Worm (Caenorhabditis elegans) whole organism, young adult: Measurements from ENCODE around the gene T01G6.10.
A peak's percentile ranks its signal among the peaks of the same experiment; 100 is the strongest.

Experiments used
- B0261.1 ChIP-seq: sonication (generic microtip); optimal IDR thresholded peaks from 2 replicates; lab custom pipeline; 2016; ENCODE audit warnings: mild to moderate bottlenecking, missing genetic modification characterization, moderate library complexity, missing compliant biosample characterization
- F10E7.11 ChIP-seq: sonication (generic microtip); optimal IDR thresholded peaks from 2 replicates; lab custom pipeline; 2017; ENCODE audit warnings: mild to moderate bottlenecking, missing genetic modification characterization, moderate library complexity, missing compliant biosample characterization
- F49E8.2 ChIP-seq: sonication (generic microtip); optimal IDR thresholded peaks from 3 replicates; lab custom pipeline; 2017; ENCODE audit warnings: missing genetic modification characterization, mild to moderate bottlenecking, missing compliant biosample characterization, antibody characterized with exemption, moderate library complexity; ENCODE audit not compliant: insufficient read depth
- F52B5.7 ChIP-seq: sonication (generic microtip); optimal IDR thresholded peaks from 2 replicates; lab custom pipeline; 2016; ENCODE audit warnings: mild to moderate bottlenecking, missing genetic modification characterization, missing compliant biosample characterization
- F57C9.4 ChIP-seq: sonication (generic microtip); optimal IDR thresholded peaks from 2 replicates; lab custom pipeline; 2017; ENCODE audit warnings: mild to moderate bottlenecking, missing genetic modification characterization, missing compliant biosample characterization
- ZK185.1 ChIP-seq: sonication (generic microtip); optimal IDR thresholded peaks from 2 replicates; lab custom pipeline; 2016; ENCODE audit warnings: mild to moderate bottlenecking, missing genetic modification characterization, missing compliant biosample characterization; ENCODE audit not compliant: poor library complexity, severe bottlenecking
- atf-7 ChIP-seq: sonication (generic microtip); optimal IDR thresholded peaks from 2 replicates; lab custom pipeline; 2017; ENCODE audit warnings: mild to moderate bottlenecking, missing genetic modification characterization, missing compliant biosample characterization
- attf-3 ChIP-seq: fragments of 200-800 bp; sonication (Bioruptor generic); conservative IDR thresholded peaks from 2 replicates; pipeline ENCODE4 v1.3.6; 2022; ENCODE audit warnings: missing genetic modification reagents, missing genetic modification characterization, missing compliant biosample characterization
- attf-5 ChIP-seq: fragments of 200-800 bp; sonication (Bioruptor generic); optimal IDR thresholded peaks from 2 replicates; lab custom pipeline; 2018; ENCODE audit warnings: mild to moderate bottlenecking, missing genetic modification characterization, missing compliant biosample characterization
- bed-1 ChIP-seq: fragments of 200-800 bp; sonication (Bioruptor generic); IDR thresholded peaks from 2 replicates; pipeline ENCODE4 v1.3.6; 2022; ENCODE audit warnings: missing genetic modification reagents, missing genetic modification characterization, missing compliant biosample characterization
- bed-2 ChIP-seq: fragments of 200-800 bp; sonication (Bioruptor generic); IDR thresholded peaks from 2 replicates; pipeline ENCODE4 v1.3.6; 2022; ENCODE audit warnings: missing genetic modification reagents, missing genetic modification characterization, missing compliant biosample characterization
- cebp-1 ChIP-seq, 2 experiments: fragments of 200-800 bp in 1 of 2; sonication (Bioruptor generic) in 1 of 2; sonication (generic microtip) in 1 of 2; IDR thresholded peaks in 1 of 2; optimal IDR thresholded peaks in 1 of 2; 2 replicates each; pipeline versions ENCODE4 v1.3.6 to Lab custom; 2017 to 2022; ENCODE audit warnings: missing compliant biosample characterization in 2 of 2, missing genetic modification characterization in 2 of 2, mild to moderate bottlenecking in 1 of 2, missing genetic modification reagents in 1 of 2, moderate library complexity in 1 of 2
- cebp-2 ChIP-seq: fragments of 200-800 bp; sonication (Bioruptor generic); IDR thresholded peaks from 2 replicates; pipeline ENCODE4 v1.3.6; 2022; ENCODE audit warnings: missing genetic modification characterization, missing compliant biosample characterization
- ceh-40 ChIP-seq: fragments of 200-800 bp; sonication (Bioruptor generic); IDR thresholded peaks from 2 replicates; pipeline ENCODE4 v1.3.6; 2022; ENCODE audit warnings: missing genetic modification characterization, missing compliant biosample characterization
- dox-1 ChIP-seq: fragments of 200-800 bp; sonication (Bioruptor generic); IDR thresholded peaks from 2 replicates; pipeline ENCODE4 v1.3.6; 2022; ENCODE audit warnings: missing genetic modification reagents, missing genetic modification characterization, missing compliant biosample characterization
- egrh-3 ChIP-seq: fragments of 200-800 bp; sonication (Bioruptor generic); IDR thresholded peaks from 2 replicates; pipeline ENCODE4 v1.3.6; 2022; ENCODE audit warnings: missing genetic modification reagents, missing genetic modification characterization, missing compliant biosample characterization
- fkh-3 ChIP-seq: sonication (generic microtip); optimal IDR thresholded peaks from 2 replicates; lab custom pipeline; 2016; ENCODE audit warnings: mild to moderate bottlenecking, missing genetic modification characterization, missing compliant biosample characterization
- hlh-26 ChIP-seq: fragments of 200-800 bp; sonication (Bioruptor generic); conservative IDR thresholded peaks from 2 replicates; pipeline ENCODE4 v1.3.6; 2022; ENCODE audit warnings: missing genetic modification reagents, missing genetic modification characterization, missing compliant biosample characterization
- hmg-1.2 ChIP-seq: fragments of 200-800 bp; sonication (Bioruptor generic); IDR thresholded peaks from 2 replicates; pipeline ENCODE4 v1.3.6; 2022; ENCODE audit warnings: missing genetic modification reagents, missing genetic modification characterization, missing compliant biosample characterization
- hmg-20 ChIP-seq: fragments of 200-800 bp; sonication (Bioruptor generic); IDR thresholded peaks from 2 replicates; pipeline ENCODE4 v1.3.6; 2022; ENCODE audit warnings: missing genetic modification reagents, missing genetic modification characterization, missing compliant biosample characterization
- hsf-1 ChIP-seq: fragments of 200-800 bp; sonication (Bioruptor generic); IDR thresholded peaks from 2 replicates; pipeline ENCODE4 v1.3.6; 2022; ENCODE audit warnings: missing genetic modification reagents, missing genetic modification characterization, missing compliant biosample characterization
- lag-1 ChIP-seq: fragments of 200-800 bp; sonication (Bioruptor generic); IDR thresholded peaks from 2 replicates; pipeline ENCODE4 v1.3.6; 2022; ENCODE audit warnings: missing genetic modification reagents, missing genetic modification characterization, missing compliant biosample characterization
- lin-40 ChIP-seq: sonication (generic microtip); optimal IDR thresholded peaks from 2 replicates; lab custom pipeline; 2016; ENCODE audit warnings: missing genetic modification characterization, mild to moderate bottlenecking, missing compliant biosample characterization, missing genotype, missing genetic modification reagents
- lin-54 ChIP-seq: fragments of 200-800 bp; sonication (Bioruptor generic); optimal IDR thresholded peaks from 2 replicates; lab custom pipeline; 2018; ENCODE audit warnings: mild to moderate bottlenecking, missing genetic modification characterization, missing compliant biosample characterization
- lir-1 ChIP-seq: fragments of 200-800 bp; sonication (Bioruptor generic); conservative IDR thresholded peaks from 2 replicates; pipeline ENCODE4 v1.3.6; 2022; ENCODE audit warnings: missing genetic modification reagents, missing genetic modification characterization, missing compliant biosample characterization
- lsl-1 ChIP-seq: fragments of 200-800 bp; sonication (Bioruptor generic); optimal IDR thresholded peaks from 2 replicates; lab custom pipeline; 2018; ENCODE audit warnings: mild to moderate bottlenecking, missing genetic modification characterization, moderate library complexity, missing compliant biosample characterization
- mel-28 ChIP-seq: sonication (generic microtip); optimal IDR thresholded peaks from 2 replicates; lab custom pipeline; 2016; ENCODE audit warnings: borderline replicate concordance, mild to moderate bottlenecking, missing genetic modification characterization, missing compliant biosample characterization
- nfyb-1 ChIP-seq: fragments of 200-800 bp; sonication (Bioruptor generic); IDR thresholded peaks from 2 replicates; pipeline ENCODE4 v1.3.6; 2022; ENCODE audit warnings: missing genetic modification reagents, missing genetic modification characterization, missing compliant biosample characterization
- nhr-80 ChIP-seq: sonication (generic microtip); optimal IDR thresholded peaks from 2 replicates; lab custom pipeline; 2016; ENCODE audit warnings: missing genetic modification characterization, missing compliant biosample characterization
- pha-4 ChIP-seq: fragments of 150-350 bp; sonication (generic microtip); optimal IDR thresholded peaks from 2 replicates; lab custom pipeline; 2014; ENCODE audit warnings: missing biosample characterization, missing genetic modification reagents, missing genetic modification characterization
- rcor-1 ChIP-seq: fragments of 200-800 bp; sonication (Bioruptor generic); IDR thresholded peaks from 2 replicates; pipeline ENCODE4 v1.3.6; 2022; ENCODE audit warnings: missing genetic modification reagents, missing genetic modification characterization, missing compliant biosample characterization
- snpc-4 ChIP-seq, 5 experiments: fragments of 150-350 bp in 1 of 5; sonication (generic microtip) in 4 of 5; optimal IDR thresholded peaks; 2 replicates each; lab custom pipeline; 2014 to 2018; ENCODE audit warnings: missing genetic modification characterization in 5 of 5, missing biosample characterization in 3 of 5, antibody characterized with exemption in 2 of 5, mild to moderate bottlenecking in 2 of 5, missing compliant biosample characterization in 2 of 5, missing genotype in 2 of 5, moderate library complexity in 2 of 5, missing genetic modification reagents in 1 of 5
- tbp1 ChIP-seq: fragments of 200-800 bp; sonication (Bioruptor generic); optimal IDR thresholded peaks from 2 replicates; lab custom pipeline; 2018; ENCODE audit warnings: mild to moderate bottlenecking, missing genetic modification characterization, missing compliant biosample characterization
- tbx-9 ChIP-seq: sonication (generic microtip); optimal IDR thresholded peaks from 2 replicates; lab custom pipeline; 2016; ENCODE audit warnings: borderline replicate concordance, missing genetic modification characterization, inconsistent platforms, missing compliant biosample characterization
- unc-130 ChIP-seq: sonication (generic microtip); optimal IDR thresholded peaks from 2 replicates; lab custom pipeline; 2016; ENCODE audit warnings: missing genetic modification reagents, missing genetic modification characterization, missing compliant biosample characterization
- ztf-25 ChIP-seq: fragments of 200-800 bp; sonication (Bioruptor generic); IDR thresholded peaks from 2 replicates; pipeline ENCODE4 v1.3.6; 2022; ENCODE audit warnings: missing genetic modification reagents, missing genetic modification characterization, missing compliant biosample characterization
- ztf-6 ChIP-seq: fragments of 200-800 bp; sonication (Bioruptor generic); IDR thresholded peaks from 2 replicates; pipeline ENCODE4 v1.3.6; 2022; ENCODE audit warnings: missing genetic modification reagents, missing genetic modification characterization, missing compliant biosample characterization

T01G6.10 gene

ce11 chrV:539040-539510 lies 36.1 kb upstream of the T01G6.10 start, which contains the start of gene nhr-155:
TSS of gene nhr-155 (plus strand) at chrV:539460.
- TF ChIP-seq cebp-2 (GFP tag; lab: Robert Waterston, UW) (no peak), F49E8.2 (tag; lab: Kevin White, UChicago) (no peak), lin-40 (tag; lab: Kevin White, UChicago) (no peak), lag-1 (GFP tag; lab: Robert Waterston, UW) (no peak), hmg-1.2 (GFP tag; lab: Robert Waterston, UW) (no peak), ztf-6 (GFP tag; lab: Robert Waterston, UW) (no peak), bed-1 (GFP tag; lab: Robert Waterston, UW) (no peak), rcor-1 (GFP tag; lab: Robert Waterston, UW) (no peak), F57C9.4 (tag; lab: Kevin White, UChicago) (no peak), cebp-1 (GFP tag; IDR thresholded peaks at IDR 0.05; lab: Robert Waterston, UW) (no peak), cebp-1 (tag; optimal IDR thresholded peaks at IDR 0.05; lab: Kevin White, UChicago) (no peak), tbx-9 (tag; lab: Kevin White, UChicago) (no peak), attf-3 (GFP tag; lab: Robert Waterston, UW) (no peak), lin-54 (GFP tag; lab: Kevin White, UChicago) (no peak), nfyb-1 (GFP tag; lab: Robert Waterston, UW) (no peak), hsf-1 (GFP tag; lab: Robert Waterston, UW) (no peak)

ce11 chrV:536571-536970 lies 33.5 kb upstream of the T01G6.10 start, which contains the start of gene C14C6.5:
TSS of gene C14C6.5 (plus strand) at chrV:536628.
- TF ChIP-seq hlh-26 (GFP tag; lab: Robert Waterston, UW) = no peak
- TF ChIP-seq bed-2 (GFP tag; lab: Robert Waterston, UW) = no peak
- TF ChIP-seq lsl-1 = no peak
- TF ChIP-seq, all 124 proteins: peak for 0

- TF ChIP-seq unc-130 (GFP tag; lab: Kevin White, UChicago) (no peak), F10E7.11 (tag; lab: Kevin White, UChicago) (no peak), nhr-80 (tag; lab: Kevin White, UChicago) (peak; percentile 47), attf-5 (peak; percentile 30), hmg-1.2 (GFP tag; lab: Robert Waterston, UW) (peak; percentile 66; the same call in 1 of the 2 replicates)
These were observed 31.2 kb upstream of the T01G6.10 start, which contains the start of gene nhr-132 for ce11 chrV:534176-534575. TSS of gene nhr-132 (plus strand) at chrV:534446.

- peak; percentile 36 for TF ChIP-seq atf-7 (tag; lab: Kevin White, UChicago)
- 0 out of 2 replicates have a peak, but pooled peaks have one; percentile 14 for TF ChIP-seq ceh-40
- no peak for TF ChIP-seq egrh-3 (GFP tag; lab: Robert Waterston, UW)
- TF ChIP-seq ZK185.1 = peak; percentile 15
- TF ChIP-seq ztf-25 (GFP tag; lab: Robert Waterston, UW) = no peak
- no peak for TF ChIP-seq lir-1 (GFP tag; lab: Robert Waterston, UW)
- no peak for TF ChIP-seq mel-28
- TF ChIP-seq nhr-80 (tag; lab: Kevin White, UChicago) = peak; percentile 79
- no peak for TF ChIP-seq nfyb-1 (GFP tag; lab: Robert Waterston, UW)
- TF ChIP-seq rcor-1 (GFP tag; lab: Robert Waterston, UW) = no peak
- peak; percentile 59 for TF ChIP-seq attf-5
- TF ChIP-seq hmg-1.2 (GFP tag; lab: Robert Waterston, UW) = peak; percentile 37; the same call in 1 of the 2 replicates
- TF ChIP-seq B0261.1 (tag; lab: Kevin White, UChicago) = no peak
- peak; percentile 87 for TF ChIP-seq pha-4 (tag; lab: Kevin White, UChicago)
- peak; percentile 1 for TF ChIP-seq tbp1
- TF ChIP-seq F52B5.7 (tag; lab: Kevin White, UChicago) = no peak
- 0 out of 2 replicates have a peak, but pooled peaks have one; percentile 16 for TF ChIP-seq dox-1 (GFP tag; lab: Robert Waterston, UW)
- TF ChIP-seq snpc-4 (GFP tag; optimal IDR thresholded peaks at IDR 0.05; lab: Kevin White, UChicago) = no peak
- TF ChIP-seq snpc-4 (tag; optimal IDR thresholded peaks at IDR 0.05; lab: Kevin White, UChicago) = peak in 1 of 4 experiments; percentile 6
- TF ChIP-seq fkh-3 = no peak
- TF ChIP-seq hmg-20 (GFP tag; lab: Robert Waterston, UW) = no peak
These were observed 29.0 kb upstream of the T01G6.10 start, which contains the start of gene nhr-58 for ce11 chrV:532046-532445. TSS of gene nhr-58 (plus strand) at chrV:532259.
